Worm (Caenorhabditis elegans) whole organism, mixed stage, embryonic: ENCODE measurements around the gene pkn-1.
A peak's percentile ranks its signal among the peaks of the same experiment; 100 is the strongest.

ENCODE experiments used
- M03D4.4 ChIP-seq: sonication (generic microtip); optimal IDR thresholded peaks from 2 replicates; lab custom pipeline; 2017; ENCODE audit warnings: mild to moderate bottlenecking, missing genetic modification characterization, missing compliant biosample characterization
- bed-3 ChIP-seq: fragments of 200-800 bp; sonication (Bioruptor generic); optimal IDR thresholded peaks from 3 replicates; lab custom pipeline; 2018; ENCODE audit warnings: mild to moderate bottlenecking, missing genetic modification characterization, moderate library complexity, missing compliant biosample characterization
- blmp-1 ChIP-seq: fragments of 150-350 bp; optimal IDR thresholded peaks from 2 replicates; lab custom pipeline; 2014; ENCODE audit warnings: missing biosample characterization, missing genetic modification characterization
- ceh-39 ChIP-seq: fragments of 150-350 bp; optimal IDR thresholded peaks from 2 replicates; lab custom pipeline; 2014; ENCODE audit warnings: missing biosample characterization, missing genetic modification characterization
- ceh-43 ChIP-seq: fragments of 200-800 bp; sonication (Bioruptor generic); optimal IDR thresholded peaks from 2 replicates; lab custom pipeline; 2018; ENCODE audit warnings: mild to moderate bottlenecking, missing genetic modification characterization, moderate library complexity, missing compliant biosample characterization
- ceh-83 ChIP-seq: fragments of 200-800 bp; sonication (Bioruptor generic); optimal IDR thresholded peaks from 2 replicates; lab custom pipeline; 2018; ENCODE audit warnings: mild to moderate bottlenecking, missing genetic modification characterization, missing compliant biosample characterization
- ces-1 ChIP-seq: fragments of 150-350 bp; optimal IDR thresholded peaks from 2 replicates; lab custom pipeline; 2014; ENCODE audit warnings: missing biosample characterization, missing genetic modification reagents, missing genetic modification characterization
- cnd-1 ChIP-seq: fragments of 200-800 bp; sonication (Bioruptor generic); optimal IDR thresholded peaks from 2 replicates; lab custom pipeline; 2018; ENCODE audit warnings: mild to moderate bottlenecking, missing genetic modification characterization, missing compliant biosample characterization
- drap-1 ChIP-seq: fragments of 200-800 bp; sonication (Bioruptor generic); optimal IDR thresholded peaks from 3 replicates; lab custom pipeline; 2018; ENCODE audit warnings: mild to moderate bottlenecking, missing genetic modification characterization, missing compliant biosample characterization
- elt-1 ChIP-seq: sonication (generic microtip); optimal IDR thresholded peaks from 2 replicates; lab custom pipeline; 2017; ENCODE audit warnings: missing genetic modification characterization, mild to moderate bottlenecking, missing compliant biosample characterization, antibody characterized with exemption, moderate library complexity, borderline replicate concordance; ENCODE audit not compliant: insufficient read depth
- elt-3 ChIP-seq: fragments of 150-350 bp; optimal IDR thresholded peaks from 2 replicates; lab custom pipeline; 2014; ENCODE audit warnings: missing biosample characterization, missing genetic modification characterization
- flh-1 ChIP-seq: fragments of 200-800 bp; sonication (Bioruptor generic); optimal IDR thresholded peaks from 2 replicates; lab custom pipeline; 2018; ENCODE audit warnings: mild to moderate bottlenecking, missing genetic modification characterization, moderate library complexity, missing compliant biosample characterization
- ham-2 ChIP-seq: fragments of 200-800 bp; sonication (Bioruptor generic); optimal IDR thresholded peaks from 2 replicates; lab custom pipeline; 2018; ENCODE audit warnings: mild to moderate bottlenecking, missing genetic modification characterization, missing compliant biosample characterization
- hlh-1 ChIP-seq: fragments of 150-350 bp; optimal IDR thresholded peaks from 2 replicates; lab custom pipeline; 2014; ENCODE audit warnings: missing biosample characterization, missing genetic modification reagents, missing genetic modification characterization
- lin-13 ChIP-seq: fragments of 150-350 bp; optimal IDR thresholded peaks from 2 replicates; lab custom pipeline; 2014; ENCODE audit warnings: missing biosample characterization, missing genetic modification characterization
- mep-1 ChIP-seq: fragments of 150-350 bp; optimal IDR thresholded peaks from 2 replicates; lab custom pipeline; 2017; ENCODE audit warnings: missing biosample characterization, missing genetic modification reagents, missing genetic modification characterization, inconsistent platforms
- mls-2 ChIP-seq: sonication (generic microtip); optimal IDR thresholded peaks from 2 replicates; lab custom pipeline; 2016; ENCODE audit warnings: mild to moderate bottlenecking, missing genetic modification characterization, moderate library complexity, missing compliant biosample characterization
- nhr-12 ChIP-seq: fragments of 150-350 bp; optimal IDR thresholded peaks from 2 replicates; lab custom pipeline; 2014; ENCODE audit warnings: missing biosample characterization, missing genetic modification characterization
- nhr-2 ChIP-seq: fragments of 150-350 bp; optimal IDR thresholded peaks from 2 replicates; lab custom pipeline; 2014; ENCODE audit warnings: missing biosample characterization, missing genetic modification characterization
- nhr-237 ChIP-seq: fragments of 150-350 bp; optimal IDR thresholded peaks from 2 replicates; lab custom pipeline; 2014; ENCODE audit warnings: missing biosample characterization, missing genetic modification characterization
- nhr-76 ChIP-seq: sonication (generic microtip); optimal IDR thresholded peaks from 2 replicates; lab custom pipeline; 2017; ENCODE audit warnings: missing biosample characterization, missing genetic modification characterization
- pha-4 ChIP-seq: fragments of 150-350 bp; optimal IDR thresholded peaks from 2 replicates; lab custom pipeline; 2018; ENCODE audit warnings: missing biosample characterization, missing genetic modification reagents, missing genetic modification characterization
- sem-2 ChIP-seq: fragments of 200-800 bp; sonication (Bioruptor generic); optimal IDR thresholded peaks from 2 replicates; lab custom pipeline; 2018; ENCODE audit warnings: mild to moderate bottlenecking, missing genetic modification characterization, missing compliant biosample characterization
- snpc-4 ChIP-seq: fragments of 150-350 bp; optimal IDR thresholded peaks from 2 replicates; lab custom pipeline; 2014; ENCODE audit warnings: missing biosample characterization, missing genetic modification characterization
- sptf-1 ChIP-seq: sonication (generic microtip); optimal IDR thresholded peaks from 2 replicates; lab custom pipeline; 2017; ENCODE audit warnings: mild to moderate bottlenecking, missing genetic modification characterization, moderate library complexity, missing compliant biosample characterization
- tbx-8 ChIP-seq: fragments of 200-800 bp; sonication (Bioruptor generic); optimal IDR thresholded peaks from 2 replicates; lab custom pipeline; 2018; ENCODE audit warnings: mild to moderate bottlenecking, missing genetic modification characterization, moderate library complexity, missing compliant biosample characterization
- unc-120 ChIP-seq: sonication (generic microtip); optimal IDR thresholded peaks from 2 replicates; lab custom pipeline; 2017; ENCODE audit warnings: missing genetic modification characterization, missing compliant biosample characterization; ENCODE audit not compliant: poor library complexity, severe bottlenecking
- unc-39 ChIP-seq: fragments of 150-350 bp; optimal IDR thresholded peaks from 2 replicates; lab custom pipeline; 2014; ENCODE audit warnings: missing biosample characterization, missing genetic modification characterization
- unc-62 ChIP-seq: fragments of 150-350 bp; optimal IDR thresholded peaks from 2 replicates; lab custom pipeline; 2014; ENCODE audit warnings: missing biosample characterization, missing genetic modification reagents, missing genetic modification characterization
- zip-8 ChIP-seq: fragments of 150-350 bp; optimal IDR thresholded peaks from 2 replicates; lab custom pipeline; 2014; ENCODE audit warnings: missing biosample characterization, missing genetic modification characterization
- ztf-11 ChIP-seq: fragments of 150-350 bp; optimal IDR thresholded peaks from 2 replicates; lab custom pipeline; 2014; ENCODE audit warnings: missing biosample characterization, missing genetic modification characterization

Gene pkn-1

ce11 chrX:10386001-10386400 lies 11.0 kb upstream of the pkn-1 start:
- TF ChIP-seq mls-2 (tag; lab: Kevin White, UChicago): no peak
- TF ChIP-seq, all 35 proteins: peak for 0

- TF ChIP-seq nhr-237 (tag; lab: Kevin White, UChicago): no peak
- no peak for TF ChIP-seq unc-120 (tag; lab: Kevin White, UChicago)
- no peak for TF ChIP-seq M03D4.4
- no peak for TF ChIP-seq mep-1 (tag; lab: Kevin White, UChicago)
These were observed 10.6 kb upstream of the pkn-1 start, which contains the start of gene dyf-6 for ce11 chrX:10386408-10386807. dyf-6 (minus strand) TSS chrX:10386508.

- TF ChIP-seq sem-2 (GFP tag; lab: Kevin White, UChicago) (no peak), ztf-11 (tag; lab: Kevin White, UChicago) (no peak), pha-4 (tag; lab: Kevin White, UChicago) (peak; percentile 4), cnd-1 (tag; lab: Kevin White, UChicago) (no peak), flh-1 (GFP tag; lab: Kevin White, UChicago) (no peak), elt-1 (tag; lab: Kevin White, UChicago) (peak; percentile 11), unc-120 (tag; lab: Kevin White, UChicago) (no peak), lin-13 (tag; lab: Kevin White, UChicago) (peak; percentile 45), ceh-39 (tag; lab: Kevin White, UChicago) (peak; percentile 60), ceh-83 (GFP tag; lab: Kevin White, UChicago) (no peak), ces-1 (GFP tag; lab: Kevin White, UChicago) (no peak), unc-39 (tag; lab: Kevin White, UChicago) (no peak), elt-3 (tag; lab: Kevin White, UChicago) (no peak), zip-8 (tag; lab: Kevin White, UChicago) (no peak), blmp-1 (tag; lab: Kevin White, UChicago) (peak; percentile 22), ham-2 (GFP tag; lab: Kevin White, UChicago) (peak; percentile 20), mls-2 (tag; lab: Kevin White, UChicago) (peak; percentile 16), mep-1 (tag; lab: Kevin White, UChicago) (peak; percentile 32), tbx-8 (GFP tag; lab: Kevin White, UChicago) (no peak)
These were observed 5.9 kb upstream of the pkn-1 start for ce11 chrX:10391174-10391573.

ce11 chrX:10392792-10393191 lies 4.2 kb upstream of the pkn-1 start:
- TF ChIP-seq snpc-4 (no peak), ces-1 (GFP tag; lab: Kevin White, UChicago) (peak; percentile 78)

ce11 chrX:10393362-10393761 lies 3.7 kb upstream of the pkn-1 start:
- no peak for TF ChIP-seq ceh-83 (GFP tag; lab: Kevin White, UChicago)
- no peak for TF ChIP-seq nhr-12 (tag; lab: Kevin White, UChicago)
- TF ChIP-seq lin-13 (tag; lab: Kevin White, UChicago): no peak
- TF ChIP-seq drap-1: no peak
- no peak for TF ChIP-seq mls-2 (tag; lab: Kevin White, UChicago)
- TF ChIP-seq elt-1 (tag; lab: Kevin White, UChicago): no peak
- TF ChIP-seq elt-3 (tag; lab: Kevin White, UChicago): no peak
- TF ChIP-seq nhr-76 (tag; lab: Kevin White, UChicago): no peak
- TF ChIP-seq ham-2 (GFP tag; lab: Kevin White, UChicago): no peak

ce11 chrX:10394238-10394637 lies 2.8 kb upstream of the pkn-1 start:
- TF ChIP-seq mep-1 (tag; lab: Kevin White, UChicago) (no peak), tbx-8 (GFP tag; lab: Kevin White, UChicago) (no peak), drap-1 (no peak), ceh-39 (tag; lab: Kevin White, UChicago) (no peak), hlh-1 (peak; percentile 93), ceh-83 (GFP tag; lab: Kevin White, UChicago) (no peak), unc-120 (tag; lab: Kevin White, UChicago) (peak; percentile 60), nhr-2 (tag; lab: Kevin White, UChicago) (no peak), ztf-11 (tag; lab: Kevin White, UChicago) (no peak), unc-62 (GFP tag; lab: Kevin White, UChicago) (peak; percentile 87), flh-1 (GFP tag; lab: Kevin White, UChicago) (no peak), M03D4.4 (peak; percentile 20), ceh-43 (GFP tag; lab: Kevin White, UChicago) (no peak), snpc-4 (no peak), sptf-1 (tag; lab: Kevin White, UChicago) (no peak), zip-8 (tag; lab: Kevin White, UChicago) (no peak), ham-2 (GFP tag; lab: Kevin White, UChicago) (peak; percentile 25), blmp-1 (tag; lab: Kevin White, UChicago) (no peak), nhr-12 (tag; lab: Kevin White, UChicago) (no peak), nhr-237 (tag; lab: Kevin White, UChicago) (no peak), bed-3 (GFP tag; lab: Kevin White, UChicago) (no peak), nhr-76 (tag; lab: Kevin White, UChicago) (no peak)
- TF ChIP-seq, all 35 proteins: peak for 5
